Worm (Caenorhabditis elegans): Measurements from ENCODE around the gene C18E9.8.

C18E9.8 gene

DNA sequence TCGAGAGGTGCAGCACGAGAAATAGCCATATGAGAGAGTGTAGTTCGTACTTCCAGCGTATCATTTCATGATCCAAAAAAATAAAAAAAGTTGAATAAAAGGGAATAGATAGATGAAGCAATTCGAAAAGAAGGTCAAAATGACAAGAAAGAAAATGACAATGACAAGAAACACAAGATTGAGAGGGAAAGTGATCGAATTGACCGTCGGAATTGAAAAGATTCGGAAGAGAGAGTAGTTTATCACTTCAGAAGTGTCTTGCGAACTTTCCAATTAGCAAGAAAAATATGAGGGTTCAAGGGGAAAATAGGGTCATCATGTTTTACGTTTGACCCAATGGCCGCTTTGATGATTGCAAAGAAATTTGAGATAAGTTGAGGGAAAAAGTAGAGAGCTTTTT lies 31.8 kb upstream of the C18E9.8 start, which contains the start of gene dep-1:
TSS of gene dep-1 (minus strand) at position 95 of the 400 bp plus-strand sequence.
- TF ChIP-seq ztf-4 (tag; optimal IDR thresholded peaks at IDR 0.05) (no peak), nfya-1 (tag; optimal IDR thresholded peaks at IDR 0.05; ENCODE audit: insufficient read depth) (no peak), pha-4 (tag; optimal IDR thresholded peaks at IDR 0.05) (no peak), nhr-23 (tag; optimal IDR thresholded peaks at IDR 0.05) (peak; percentile 57), ceh-16 (tag; optimal IDR thresholded peaks at IDR 0.05) (no peak), zag-1 (tag; optimal IDR thresholded peaks at IDR 0.05) (no peak), nhr-25 (tag; optimal IDR thresholded peaks at IDR 0.05) (peak; percentile 7), sea-2 (GFP tag; optimal IDR thresholded peaks at IDR 0.05) (no peak), tbx-2 (tag; optimal IDR thresholded peaks at IDR 0.05) (no peak), R02D3.7 (tag; optimal IDR thresholded peaks at IDR 0.05) (no peak)

DNA sequence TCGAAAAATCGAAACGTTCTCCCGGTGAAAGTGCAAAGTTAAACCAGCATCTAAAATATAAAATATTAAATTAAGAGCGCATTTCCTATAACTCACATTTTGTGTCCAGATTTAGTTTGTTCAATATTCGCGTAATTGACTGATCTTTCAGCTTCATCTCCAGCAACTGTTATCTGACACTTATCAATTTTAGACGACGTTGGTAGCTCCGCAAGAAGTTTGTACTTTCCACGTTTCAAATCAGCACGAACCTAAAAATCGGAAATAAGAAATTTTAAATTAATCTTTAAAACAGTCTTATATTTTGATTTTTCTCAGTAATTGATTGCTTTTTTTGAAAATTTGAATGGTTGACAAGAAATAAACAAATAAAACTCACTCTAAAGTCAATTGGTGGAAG lies 29.8 kb upstream of the C18E9.8 start:
- TF ChIP-seq lsy-12 (tag; optimal IDR thresholded peaks at IDR 0.05): no peak
- no peak for TF ChIP-seq eor-1 (tag; optimal IDR thresholded peaks at IDR 0.05)
- TF ChIP-seq ama-1 (optimal IDR thresholded peaks at IDR 0.05): no peak
- TF ChIP-seq nhr-11 (tag; optimal IDR thresholded peaks at IDR 0.05): no peak
- no peak for TF ChIP-seq daf-12 (tag; optimal IDR thresholded peaks at IDR 0.05)
- TF ChIP-seq nhr-23 (tag; optimal IDR thresholded peaks at IDR 0.05): no peak
- TF ChIP-seq egl-27 (tag; optimal IDR thresholded peaks at IDR 0.05): no peak
- no peak for TF ChIP-seq nhr-67 (tag; optimal IDR thresholded peaks at IDR 0.05)
- no peak for TF ChIP-seq mdl-1 (tag; optimal IDR thresholded peaks at IDR 0.05)
- TF ChIP-seq zag-1 (tag; optimal IDR thresholded peaks at IDR 0.05): no peak
- TF ChIP-seq sea-2 (GFP tag; optimal IDR thresholded peaks at IDR 0.05): no peak
- TF ChIP-seq snpc-4 (tag; optimal IDR thresholded peaks at IDR 0.05): no peak
- no peak for TF ChIP-seq fkh-2 (tag; optimal IDR thresholded peaks at IDR 0.05)
- no peak for TF ChIP-seq elt-3 (tag; optimal IDR thresholded peaks at IDR 0.05)
- no peak for TF ChIP-seq nhr-43 (tag; optimal IDR thresholded peaks at IDR 0.05; ENCODE audit: poor library complexity, severe bottlenecking)

DNA sequence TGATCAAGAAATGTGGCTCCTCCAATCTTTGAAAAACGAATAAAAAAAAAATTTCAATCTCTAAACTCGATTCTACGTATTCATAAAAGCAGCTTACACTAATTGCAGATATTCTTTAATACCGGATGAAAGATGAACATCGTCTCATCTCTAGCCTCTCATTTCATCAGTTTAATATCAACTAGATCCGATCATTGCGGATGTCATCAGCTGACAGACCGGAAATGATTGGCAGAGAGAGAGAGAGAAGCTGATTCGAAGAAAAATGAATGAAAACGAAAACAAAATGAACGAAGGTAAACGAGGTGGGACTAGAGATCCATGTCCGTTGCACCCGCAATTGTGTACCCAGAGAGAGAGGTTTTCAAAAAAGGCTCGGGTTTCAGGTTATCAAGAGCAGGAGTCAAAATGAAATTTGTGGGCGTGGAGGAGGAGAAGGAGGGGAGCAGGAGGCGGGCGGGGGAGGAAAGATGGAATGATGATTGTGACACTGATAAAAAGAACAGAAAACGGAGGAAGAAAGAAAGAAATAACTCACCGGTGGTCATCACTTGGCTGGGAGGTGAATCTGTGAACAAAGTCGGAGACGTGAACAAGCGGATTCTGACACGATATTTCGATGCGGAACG lies 27.1 kb upstream of the C18E9.8 start:
- no peak for TF ChIP-seq fos-1 (tag; optimal IDR thresholded peaks at IDR 0.05)
- TF ChIP-seq ztf-4 (tag; optimal IDR thresholded peaks at IDR 0.05): no peak
- TF ChIP-seq lsy-12 (tag; optimal IDR thresholded peaks at IDR 0.05): no peak
- TF ChIP-seq elt-1 (tag; optimal IDR thresholded peaks at IDR 0.05): no peak
- TF ChIP-seq ztf-11 (tag; optimal IDR thresholded peaks at IDR 0.05): no peak
- TF ChIP-seq mdl-1 (tag; optimal IDR thresholded peaks at IDR 0.05): no peak
- no peak for TF ChIP-seq nhr-43 (tag; optimal IDR thresholded peaks at IDR 0.05; ENCODE audit: poor library complexity, severe bottlenecking)
- TF ChIP-seq nhr-11 (tag; optimal IDR thresholded peaks at IDR 0.05): peak; percentile 43
- no peak for TF ChIP-seq pha-4 (tag; optimal IDR thresholded peaks at IDR 0.05)

DNA sequence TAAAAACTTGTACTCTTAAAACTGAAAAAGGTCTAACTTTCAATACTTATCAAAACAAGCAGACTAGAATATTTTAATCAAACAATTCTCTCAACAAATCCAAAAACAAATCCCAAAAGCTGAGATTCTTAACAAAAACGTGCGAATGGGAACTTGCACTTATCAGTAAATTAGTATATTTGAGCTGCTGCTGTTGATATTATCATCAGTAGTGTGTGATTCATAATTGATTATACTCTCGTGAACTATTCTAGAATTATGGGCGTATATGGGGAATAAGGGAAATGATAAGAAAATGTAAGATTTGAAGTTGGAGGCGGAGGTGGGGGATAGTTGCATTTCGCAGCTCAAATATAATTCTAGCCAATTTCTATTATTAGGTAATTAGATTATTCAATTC lies 26.3 kb upstream of the C18E9.8 start:
- TF ChIP-seq skn-1 (tag; optimal IDR thresholded peaks at IDR 0.05): peak; percentile 39
- TF ChIP-seq elt-3 (tag; optimal IDR thresholded peaks at IDR 0.05): no peak
- TF ChIP-seq nhr-43 (tag; optimal IDR thresholded peaks at IDR 0.05; ENCODE audit: poor library complexity, severe bottlenecking): no peak
- TF ChIP-seq ama-1 (optimal IDR thresholded peaks at IDR 0.05): no peak
- TF ChIP-seq nhr-23 (tag; optimal IDR thresholded peaks at IDR 0.05): no peak
- no peak for TF ChIP-seq nhr-77 (tag; optimal IDR thresholded peaks at IDR 0.05)
- TF ChIP-seq fkh-10 (GFP tag; optimal IDR thresholded peaks at IDR 0.05): no peak
- TF ChIP-seq ztf-4 (tag; optimal IDR thresholded peaks at IDR 0.05): no peak
- no peak for TF ChIP-seq sea-2 (GFP tag; optimal IDR thresholded peaks at IDR 0.05)
- TF ChIP-seq elt-2 (tag; optimal IDR thresholded peaks at IDR 0.05): peak; percentile 34
- peak; percentile 13 for TF ChIP-seq pqm-1 (tag; optimal IDR thresholded peaks at IDR 0.05)
- TF ChIP-seq unc-39 (tag; optimal IDR thresholded peaks at IDR 0.05): no peak

DNA sequence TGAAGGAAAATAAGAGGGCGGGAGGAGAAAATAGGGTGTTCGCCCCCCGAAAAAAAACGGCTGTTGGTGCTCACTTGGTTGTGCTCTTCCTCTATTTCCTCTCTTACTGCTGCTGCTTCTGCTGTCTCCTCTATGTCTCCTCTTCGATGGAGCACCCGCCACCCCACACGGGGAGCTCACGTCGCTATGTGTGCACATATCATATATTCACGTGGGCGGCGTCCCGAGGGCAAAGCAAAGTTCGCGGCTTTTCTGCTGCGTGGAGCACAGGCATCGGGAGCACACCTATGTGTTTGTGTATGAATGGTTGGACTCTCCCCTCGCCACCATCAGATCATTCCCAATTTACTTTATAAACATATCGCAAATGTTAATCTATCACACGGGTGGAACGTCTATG lies 25.5 kb upstream of the C18E9.8 start:
- TF ChIP-seq nfya-1 (tag; optimal IDR thresholded peaks at IDR 0.05; ENCODE audit: insufficient read depth) (peak; percentile 52), daf-12 (tag; optimal IDR thresholded peaks at IDR 0.05) (no peak), pha-4 (tag; optimal IDR thresholded peaks at IDR 0.05) (peak; percentile 73)

DNA sequence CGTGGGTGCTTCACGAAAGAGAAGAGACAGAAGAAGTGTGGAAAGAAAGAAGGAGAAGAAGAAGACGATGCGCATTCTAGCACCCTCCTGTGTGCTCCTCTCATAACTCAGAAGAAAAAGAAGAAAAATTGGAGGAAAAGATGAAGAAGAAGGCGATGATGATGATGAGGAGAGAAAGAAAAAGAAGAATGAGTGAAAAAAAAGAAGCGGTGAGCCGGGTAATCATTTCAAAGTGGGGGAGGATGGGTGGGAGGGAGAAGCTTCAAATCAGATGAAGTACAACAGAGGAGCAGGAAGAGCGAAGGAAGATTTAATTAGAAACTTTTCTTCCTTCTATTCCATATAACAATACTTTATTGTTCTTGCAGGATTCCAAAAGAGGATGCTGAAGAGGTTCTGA lies 22.8 kb upstream of the C18E9.8 start:
- TF ChIP-seq nfya-1 (tag; optimal IDR thresholded peaks at IDR 0.05; ENCODE audit: insufficient read depth) (peak; percentile 5), daf-12 (tag; optimal IDR thresholded peaks at IDR 0.05) (no peak), fkh-10 (GFP tag; optimal IDR thresholded peaks at IDR 0.05) (peak; percentile 41), nhr-237 (tag; optimal IDR thresholded peaks at IDR 0.05) (no peak)
